Worm (Caenorhabditis elegans) whole organism, mixed stage, embryonic: ENCODE measurements around the gene coh-4.

Experiments
- bed-3 ChIP-seq: fragments of 200-800 bp; sonication (Bioruptor generic); optimal IDR thresholded peaks from 3 replicates; lab custom pipeline; 2018; ENCODE audit warnings: mild to moderate bottlenecking, missing genetic modification characterization, moderate library complexity, missing compliant biosample characterization
- blmp-1 ChIP-seq: fragments of 150-350 bp; optimal IDR thresholded peaks from 2 replicates; lab custom pipeline; 2014; ENCODE audit warnings: missing biosample characterization, missing genetic modification characterization
- ceh-39 ChIP-seq: fragments of 150-350 bp; optimal IDR thresholded peaks from 2 replicates; lab custom pipeline; 2014; ENCODE audit warnings: missing biosample characterization, missing genetic modification characterization
- elt-1 ChIP-seq: sonication (generic microtip); optimal IDR thresholded peaks from 2 replicates; lab custom pipeline; 2017; ENCODE audit warnings: missing genetic modification characterization, mild to moderate bottlenecking, missing compliant biosample characterization, antibody characterized with exemption, moderate library complexity, borderline replicate concordance; ENCODE audit not compliant: insufficient read depth
- ham-2 ChIP-seq: fragments of 200-800 bp; sonication (Bioruptor generic); optimal IDR thresholded peaks from 2 replicates; lab custom pipeline; 2018; ENCODE audit warnings: mild to moderate bottlenecking, missing genetic modification characterization, missing compliant biosample characterization
- hlh-1 ChIP-seq: fragments of 150-350 bp; optimal IDR thresholded peaks from 2 replicates; lab custom pipeline; 2014; ENCODE audit warnings: missing biosample characterization, missing genetic modification reagents, missing genetic modification characterization
- lsy-2 ChIP-seq: fragments of 150-350 bp; optimal IDR thresholded peaks from 2 replicates; lab custom pipeline; 2014; ENCODE audit warnings: missing biosample characterization, missing genetic modification characterization
- mep-1 ChIP-seq: fragments of 150-350 bp; optimal IDR thresholded peaks from 2 replicates; lab custom pipeline; 2017; ENCODE audit warnings: missing biosample characterization, missing genetic modification reagents, missing genetic modification characterization, inconsistent platforms
- nhr-2 ChIP-seq: fragments of 150-350 bp; optimal IDR thresholded peaks from 2 replicates; lab custom pipeline; 2014; ENCODE audit warnings: missing biosample characterization, missing genetic modification characterization
- nhr-237 ChIP-seq: fragments of 150-350 bp; optimal IDR thresholded peaks from 2 replicates; lab custom pipeline; 2014; ENCODE audit warnings: missing biosample characterization, missing genetic modification characterization
- nhr-28 ChIP-seq: fragments of 150-350 bp; optimal IDR thresholded peaks from 2 replicates; lab custom pipeline; 2014; ENCODE audit warnings: missing biosample characterization, missing genetic modification characterization
- pha-4 ChIP-seq: fragments of 150-350 bp; optimal IDR thresholded peaks from 2 replicates; lab custom pipeline; 2018; ENCODE audit warnings: missing biosample characterization, missing genetic modification reagents, missing genetic modification characterization
- sem-2 ChIP-seq: fragments of 200-800 bp; sonication (Bioruptor generic); optimal IDR thresholded peaks from 2 replicates; lab custom pipeline; 2018; ENCODE audit warnings: mild to moderate bottlenecking, missing genetic modification characterization, missing compliant biosample characterization
- snpc-4 ChIP-seq: fragments of 150-350 bp; optimal IDR thresholded peaks from 2 replicates; lab custom pipeline; 2014; ENCODE audit warnings: missing biosample characterization, missing genetic modification characterization
- unc-120 ChIP-seq: sonication (generic microtip); optimal IDR thresholded peaks from 2 replicates; lab custom pipeline; 2017; ENCODE audit warnings: missing genetic modification characterization, missing compliant biosample characterization; ENCODE audit not compliant: poor library complexity, severe bottlenecking
- unc-62 ChIP-seq: fragments of 150-350 bp; optimal IDR thresholded peaks from 2 replicates; lab custom pipeline; 2014; ENCODE audit warnings: missing biosample characterization, missing genetic modification reagents, missing genetic modification characterization
- ztf-11 ChIP-seq: fragments of 150-350 bp; optimal IDR thresholded peaks from 2 replicates; lab custom pipeline; 2014; ENCODE audit warnings: missing biosample characterization, missing genetic modification characterization

The coh-4 gene

DNA sequence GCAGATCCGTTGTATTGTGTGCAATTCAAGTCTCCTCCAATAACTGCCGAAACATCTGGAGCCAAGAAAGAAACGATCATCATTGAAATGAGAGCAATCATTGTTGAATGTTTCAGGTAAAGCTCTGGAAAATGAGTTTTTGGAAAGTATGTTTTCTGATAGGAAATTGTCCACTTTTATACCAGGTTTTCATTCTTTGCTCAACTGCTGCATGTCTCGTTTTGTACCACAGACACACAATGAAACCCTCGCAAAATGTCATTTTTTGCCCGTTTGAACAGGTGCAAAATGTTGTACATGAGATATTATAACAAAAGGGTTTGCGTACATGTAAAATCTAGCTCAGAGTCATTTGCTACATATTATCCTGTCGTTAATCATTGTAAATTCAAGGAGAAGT lies 54.8 kb downstream of the coh-4 start, which contains the start of gene T05B4.10:
T05B4.10 (minus strand) TSS at position 101 of the 400 bp plus-strand sequence.
- TF ChIP-seq blmp-1 (tag; lab: Kevin White, UChicago) = no peak
- no peak for TF ChIP-seq hlh-1 (tag; lab: Kevin White, UChicago)
- TF ChIP-seq ham-2 (GFP tag; lab: Kevin White, UChicago) = no peak
- no peak for TF ChIP-seq mep-1 (tag; lab: Kevin White, UChicago)
- no peak for TF ChIP-seq pha-4
- no peak for TF ChIP-seq elt-1 (tag; lab: Kevin White, UChicago)
- no peak for TF ChIP-seq sem-2 (GFP tag; lab: Kevin White, UChicago)
- no peak for TF ChIP-seq nhr-28 (tag; lab: Kevin White, UChicago)
- TF ChIP-seq unc-120 (tag; lab: Kevin White, UChicago) = no peak
- TF ChIP-seq bed-3 = no peak
- no peak for TF ChIP-seq nhr-2 (tag; lab: Kevin White, UChicago)
- no peak for TF ChIP-seq unc-62 (GFP tag; lab: Kevin White, UChicago)
- no peak for TF ChIP-seq ztf-11 (tag; lab: Kevin White, UChicago)
- no peak for TF ChIP-seq nhr-237 (tag; lab: Kevin White, UChicago)
- TF ChIP-seq lsy-2 (tag; lab: Kevin White, UChicago) = no peak
- TF ChIP-seq snpc-4 = no peak
- no peak for TF ChIP-seq ceh-39 (tag; lab: Kevin White, UChicago)
